Worm (Caenorhabditis elegans) whole organism, L3 larva: Measurements from ENCODE around the gene C29E4.13.
"Not testable (repeated sequence)": the region's sequence is repeated elsewhere in the genome, so short reads cannot be mapped to it uniquely, and the experiment has no call there.

Source experiments
- aly-2 ChIP-seq: fragments of 150-350 bp; optimal IDR thresholded peaks from 2 replicates; lab custom pipeline; 2014; ENCODE audit warnings: missing biosample characterization, missing genetic modification characterization
- ama-1 ChIP-seq: fragments of 150-350 bp; optimal IDR thresholded peaks from 2 replicates; lab custom pipeline; 2018
- ceh-82 ChIP-seq: fragments of 150-350 bp; optimal IDR thresholded peaks from 2 replicates; lab custom pipeline; 2014; ENCODE audit warnings: missing biosample characterization, missing genetic modification characterization
- daf-12 ChIP-seq: fragments of 150-350 bp; optimal IDR thresholded peaks from 2 replicates; lab custom pipeline; 2014; ENCODE audit warnings: missing biosample characterization, missing genetic modification reagents, missing genetic modification characterization
- elt-1 ChIP-seq: fragments of 150-350 bp; optimal IDR thresholded peaks from 2 replicates; lab custom pipeline; 2014; ENCODE audit warnings: missing biosample characterization, missing genetic modification characterization
- fkh-10 ChIP-seq: sonication (generic microtip); optimal IDR thresholded peaks from 2 replicates; lab custom pipeline; 2017; ENCODE audit warnings: missing biosample characterization, missing genetic modification reagents, missing genetic modification characterization
- fos-1 ChIP-seq: fragments of 150-350 bp; optimal IDR thresholded peaks from 2 replicates; lab custom pipeline; 2014; ENCODE audit warnings: missing biosample characterization, missing genetic modification characterization
- lin-39 ChIP-seq: fragments of 150-350 bp; optimal IDR thresholded peaks from 2 replicates; lab custom pipeline; 2018; ENCODE audit warnings: missing biosample characterization, missing genetic modification reagents, missing genetic modification characterization
- nhr-11 ChIP-seq: fragments of 150-350 bp; optimal IDR thresholded peaks from 2 replicates; lab custom pipeline; 2014; ENCODE audit warnings: missing biosample characterization, missing genetic modification characterization
- nhr-28 ChIP-seq: fragments of 150-350 bp; optimal IDR thresholded peaks from 2 replicates; lab custom pipeline; 2014; ENCODE audit warnings: missing biosample characterization, missing genetic modification characterization
- zag-1 ChIP-seq: fragments of 150-350 bp; optimal IDR thresholded peaks from 2 replicates; lab custom pipeline; 2014; ENCODE audit warnings: missing biosample characterization, missing genetic modification characterization

ce11 chrIII:7962641-7963040 is 34.1 kb upstream of the C29E4.13 start, which contains the start of gene F54H12.4:
- TF ChIP-seq nhr-11; zag-1 (tag; lab: Kevin White, UChicago); elt-1; aly-2 (tag; lab: Kevin White, UChicago); ama-1 (lab: Kevin White, UChicago); nhr-28 (tag; lab: Kevin White, UChicago); fos-1 (tag; lab: Kevin White, UChicago); daf-12 (tag; lab: Kevin White, UChicago); ceh-82 (tag; lab: Kevin White, UChicago); fkh-10; lin-39 (tag; lab: Kevin White, UChicago): not testable (repeated sequence)
